Worm (Caenorhabditis elegans) whole organism, early embryonic: ENCODE measurements around the gene unc-39.

Experiments used
- B0310.2 ChIP-seq: sonication (generic microtip); optimal IDR thresholded peaks from 2 replicates; lab custom pipeline; 2016; ENCODE audit warnings: mild to moderate bottlenecking, missing genetic modification characterization, missing compliant biosample characterization
- F13C5.2 ChIP-seq: sonication (generic microtip); optimal IDR thresholded peaks from 2 replicates; lab custom pipeline; 2017; ENCODE audit warnings: mild to moderate bottlenecking, missing genetic modification characterization, inconsistent platforms, missing compliant biosample characterization
- aly-1 ChIP-seq: sonication (generic microtip); optimal IDR thresholded peaks from 2 replicates; lab custom pipeline; 2016; ENCODE audit warnings: missing genetic modification characterization, missing compliant biosample characterization
- ama-1 ChIP-seq: fragments of 150-350 bp; optimal IDR thresholded peaks from 2 replicates; lab custom pipeline; 2014
- ceh-13 ChIP-seq: fragments of 200-800 bp; sonication (Bioruptor generic); optimal IDR thresholded peaks from 2 replicates; lab custom pipeline; 2018; ENCODE audit warnings: mild to moderate bottlenecking, missing genetic modification characterization, missing compliant biosample characterization
- ets-7 ChIP-seq: sonication (generic microtip); optimal IDR thresholded peaks from 2 replicates; lab custom pipeline; 2016; ENCODE audit warnings: missing genotype, missing genetic modification characterization, missing compliant biosample characterization
- flt-1 ChIP-seq: fragments of 200-800 bp; sonication (Bioruptor generic); IDR thresholded peaks from 2 replicates; pipeline ENCODE4 v1.3.6; 2022; ENCODE audit warnings: missing genetic modification characterization, missing compliant biosample characterization
- hnd-1 ChIP-seq: sonication (generic microtip); optimal IDR thresholded peaks from 2 replicates; lab custom pipeline; 2016; ENCODE audit warnings: missing genetic modification characterization, missing compliant biosample characterization
- sea-1 ChIP-seq: fragments of 200-800 bp; sonication (Bioruptor generic); conservative IDR thresholded peaks from 2 replicates; pipeline ENCODE4 v1.3.6; 2022; ENCODE audit warnings: missing genetic modification characterization, missing compliant biosample characterization
- tbx-11 ChIP-seq: fragments of 200-800 bp; sonication (Bioruptor generic); IDR thresholded peaks from 2 replicates; pipeline ENCODE4 v1.3.6; 2022; ENCODE audit warnings: missing genetic modification characterization, missing compliant biosample characterization
- tbx-37 ChIP-seq: fragments of 200-800 bp; sonication (Bioruptor generic); conservative IDR thresholded peaks from 2 replicates; pipeline ENCODE4 v1.3.6; 2022; ENCODE audit warnings: missing genetic modification reagents, missing genetic modification characterization, missing compliant biosample characterization
- tra-4 ChIP-seq: sonication (generic microtip); optimal IDR thresholded peaks from 2 replicates; lab custom pipeline; 2017; ENCODE audit warnings: missing genetic modification characterization, missing compliant biosample characterization

DNA sequence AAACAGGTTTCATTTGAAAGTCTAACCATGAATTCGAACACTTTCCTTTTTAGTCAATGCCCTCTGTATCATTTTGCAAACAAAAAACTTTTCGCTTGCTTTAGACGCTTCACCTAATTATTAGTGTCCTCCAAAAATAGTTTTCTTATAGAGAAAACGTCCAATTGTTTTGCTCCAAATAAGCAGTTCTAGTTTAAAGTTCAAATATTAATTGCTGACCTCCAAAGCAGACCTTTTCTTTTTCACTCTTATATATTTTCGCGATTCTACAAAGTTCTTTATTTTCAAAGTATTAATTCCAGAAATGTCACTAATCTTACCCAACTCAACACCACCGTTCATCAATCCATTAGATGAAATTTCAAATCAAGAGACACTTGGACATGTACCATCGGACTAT lies 35.9 kb downstream of the unc-39 start, which contains the start of gene gnrr-2:
- TF ChIP-seq ets-7 (tag; lab: Kevin White, UChicago) = no peak
- no peak for TF ChIP-seq tbx-11
- TF ChIP-seq tra-4 (tag; lab: Kevin White, UChicago) = no peak
- TF ChIP-seq flt-1 = no peak
- TF ChIP-seq F13C5.2 (tag; lab: Kevin White, UChicago) = no peak
- no peak for TF ChIP-seq aly-1 (tag; lab: Kevin White, UChicago)
- no peak for TF ChIP-seq ama-1 (lab: Kevin White, UChicago)
- TF ChIP-seq ceh-13 (GFP tag; lab: Kevin White, UChicago) = no peak
- no peak for TF ChIP-seq tbx-37
- TF ChIP-seq B0310.2 (tag; lab: Kevin White, UChicago) = no peak
- no peak for TF ChIP-seq hnd-1
- no peak for TF ChIP-seq sea-1
